Fruit fly (Drosophila melanogaster) S2 (cell line): Measurements from ENCODE around the gene CG4793.

Experiments
- CG8478 ChIP-seq: fragments of >200 bp; optimal IDR thresholded peaks from 2 replicates; lab custom pipeline; 2018
- CTCF ChIP-seq, 2 experiments: fragments of >200 bp; optimal IDR thresholded peaks; 2 replicates each; lab custom pipeline; 2018

DNA sequence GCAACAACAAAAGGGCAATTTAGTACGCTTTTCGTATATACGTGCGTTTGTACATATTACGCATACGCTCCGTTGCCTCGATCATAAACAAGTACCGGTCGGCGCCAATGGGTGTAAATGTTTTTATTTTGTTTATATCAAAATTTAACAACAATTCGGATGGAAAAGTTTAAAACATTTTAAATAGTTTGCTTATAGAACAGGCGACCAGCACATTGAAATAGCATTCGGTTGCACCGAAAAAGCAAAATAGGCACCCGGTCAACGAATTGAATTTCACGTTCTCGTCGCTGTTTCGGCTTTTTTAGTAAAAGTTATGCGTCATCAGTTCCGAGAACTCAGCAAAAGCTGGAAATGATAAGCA, 9.5 kb upstream of the CG4793 start:
- TF ChIP-seq CG8478 (lab: Kevin White, UChicago): no peak
- TF ChIP-seq CTCF (optimal IDR thresholded peaks at IDR 0.05; lab: Kevin White, UChicago): no peak
